Fruit fly (Drosophila melanogaster): ENCODE data around the gene Eip74EF.
A peak's percentile ranks its signal among the peaks of the same experiment; 100 is the strongest.

Gene Eip74EF

dm6 chr3L:17611864-17612505 is 7.1 kb downstream of the Eip74EF start (continued):
- TF ChIP-seq nom (GFP tag; optimal IDR thresholded peaks at IDR 0.05) (peak; percentile 73), CG2712 (tag; optimal IDR thresholded peaks at IDR 0.05) (peak; percentile 10), C15 (GFP tag; IDR thresholded peaks at IDR 0.05) (no peak), Eip74EF (GFP tag; optimal IDR thresholded peaks at IDR 0.05) (peak in 1 of 2 experiments; percentile 65), chn (GFP tag; optimal IDR thresholded peaks at IDR 0.05) (peak; percentile 10), CG8281 (tag; optimal IDR thresholded peaks at IDR 0.05) (no peak), Opbp (GFP tag; IDR thresholded peaks at IDR 0.05; ENCODE audit: partially characterized antibody) (peak; percentile 57; the same call in 1 of the 3 replicates), CG11695 (GFP tag; IDR thresholded peaks at IDR 0.05) (no peak), Dp (GFP tag; optimal IDR thresholded peaks at IDR 0.05) (peak; percentile 17), CoRest (tag; optimal IDR thresholded peaks at IDR 0.05) (peak; percentile 30), crc (GFP tag; optimal IDR thresholded peaks at IDR 0.05) (no peak), Hr78 (GFP tag; optimal IDR thresholded peaks at IDR 0.05) (peak in 1 of 2 experiments; percentile 14), CG6175 (GFP tag; IDR thresholded peaks at IDR 0.05) (0 out of 3 replicates have a peak, but pooled peaks have one; percentile 6), CG2120 (GFP tag; optimal IDR thresholded peaks at IDR 0.05) (no peak), BtbVII (GFP tag; optimal IDR thresholded peaks at IDR 0.05) (no peak), B-H1 (GFP tag; IDR thresholded peaks at IDR 0.05) (no peak)

- peak; percentile 92 for TF ChIP-seq Sox100B (GFP tag; optimal IDR thresholded peaks at IDR 0.05)
- no peak for TF ChIP-seq abd-A (tag; optimal IDR thresholded peaks at IDR 0.05)
- no peak for TF ChIP-seq gcm2 (GFP tag; optimal IDR thresholded peaks at IDR 0.05)
- no peak for TF ChIP-seq her (GFP tag; optimal IDR thresholded peaks at IDR 0.05)
- TF ChIP-seq NfI (GFP tag; optimal IDR thresholded peaks at IDR 0.05): peak; percentile 3
- no peak for TF ChIP-seq CG8765 (GFP tag; IDR thresholded peaks at IDR 0.05)
- no peak for TF ChIP-seq CG14050 (GFP tag; IDR thresholded peaks at IDR 0.05)
- TF ChIP-seq ase (GFP tag; IDR thresholded peaks at IDR 0.05): peak; percentile 16; the same call in 1 of the 3 replicates
- peak; percentile 84 for TF ChIP-seq fd96Cb (tag; optimal IDR thresholded peaks at IDR 0.05)
- 0 out of 2 replicates have a peak, but pooled peaks have one; percentile 12 for TF ChIP-seq E2f1 (GFP tag; IDR thresholded peaks at IDR 0.05)
- peak; percentile 13 for TF ChIP-seq CG30020 (tag; optimal IDR thresholded peaks at IDR 0.05)
- TF ChIP-seq org-1 (GFP tag; optimal IDR thresholded peaks at IDR 0.05): peak; percentile 6
- peak; percentile 30; the same call in 1 of the 3 replicates for TF ChIP-seq dysf (GFP tag; IDR thresholded peaks at IDR 0.05)
- TF ChIP-seq CG7357 (GFP tag; IDR thresholded peaks at IDR 0.05): 0 out of 3 replicates have a peak, but pooled peaks have one; percentile 49
- no peak for TF ChIP-seq CG4617 (GFP tag; optimal IDR thresholded peaks at IDR 0.05; ENCODE audit: borderline replicate concordance)
- no peak for TF ChIP-seq CG14965 (GFP tag; optimal IDR thresholded peaks at IDR 0.05; ENCODE audit: borderline replicate concordance)
- TF ChIP-seq Elba2 (GFP tag; optimal IDR thresholded peaks at IDR 0.05): no peak
- no peak for TF ChIP-seq ci (GFP tag; IDR thresholded peaks at IDR 0.05)
- peak; percentile 85 for TF ChIP-seq CG2712 (tag; optimal IDR thresholded peaks at IDR 0.05)
- TF ChIP-seq CG6683 (GFP tag; optimal IDR thresholded peaks at IDR 0.05): no peak
- no peak for TF ChIP-seq chm (GFP tag; IDR thresholded peaks at IDR 0.05)
- peak; percentile 27 for TF ChIP-seq esg (GFP tag; conservative IDR thresholded peaks at IDR 0.05)
- no peak for TF ChIP-seq Oaz (GFP tag; IDR thresholded peaks at IDR 0.05)
- no peak for TF ChIP-seq CG13624 (GFP tag; optimal IDR thresholded peaks at IDR 0.05)
- peak; percentile 43 for TF ChIP-seq CG2875 (GFP tag; optimal IDR thresholded peaks at IDR 0.05)
- no peak for TF ChIP-seq Gsc (GFP tag; IDR thresholded peaks at IDR 0.05)
- peak; percentile 82 for TF ChIP-seq Drgx (GFP tag; IDR thresholded peaks at IDR 0.05)
- no peak for TF ChIP-seq sna (GFP tag; IDR thresholded peaks at IDR 0.05; ENCODE audit: partially characterized antibody)
- no peak for TF ChIP-seq Dad (GFP tag; optimal IDR thresholded peaks at IDR 0.05)
- no peak for TF ChIP-seq so (GFP tag; IDR thresholded peaks at IDR 0.05)
- no peak for TF ChIP-seq pfk (GFP tag; optimal IDR thresholded peaks at IDR 0.05)
- no peak for TF ChIP-seq CkIIα-i1 (GFP tag; IDR thresholded peaks at IDR 0.05)
These were observed 8.0 kb downstream of the Eip74EF start for dm6 chr3L:17610896-17611711.
